Fruit fly (Drosophila melanogaster) whole organism, pupa: ENCODE data around the gene GlcAT-P.

ENCODE experiments used
- CG12605 ChIP-seq: fragments of 200-800 bp; sonication (Bioruptor generic); IDR thresholded peaks from 2 replicates; pipeline ENCODE4 v1.3.6; 2022; ENCODE audit warnings: missing biosample characterization, missing genetic modification characterization
- CG13204 ChIP-seq: fragments of 200-800 bp; sonication (Bioruptor generic); optimal IDR thresholded peaks from 2 replicates; lab custom pipeline; 2018; ENCODE audit warnings: missing biosample characterization, mild to moderate bottlenecking, missing genetic modification characterization, moderate library complexity
- CG17806 ChIP-seq: fragments of 200-800 bp; sonication (Bioruptor generic); optimal IDR thresholded peaks from 2 replicates; lab custom pipeline; 2018; ENCODE audit warnings: missing biosample characterization, mild to moderate bottlenecking, missing genetic modification characterization, moderate library complexity
- CG32121 ChIP-seq: fragments of 200-800 bp; sonication (Bioruptor generic); IDR thresholded peaks from 2 replicates; pipeline ENCODE4 v1.3.6; 2022; ENCODE audit warnings: missing biosample characterization, missing genetic modification characterization
- CG34367 ChIP-seq: fragments of 200-800 bp; sonication (Bioruptor generic); optimal IDR thresholded peaks from 2 replicates; lab custom pipeline; 2018; ENCODE audit warnings: missing biosample characterization, mild to moderate bottlenecking, missing genetic modification characterization
- CG8159 ChIP-seq: fragments of 200-800 bp; sonication (Bioruptor generic); optimal IDR thresholded peaks from 3 replicates; lab custom pipeline; 2018; ENCODE audit warnings: missing biosample characterization, mild to moderate bottlenecking, missing genetic modification characterization, moderate library complexity
- CG8301 ChIP-seq: fragments of 200-800 bp; sonication (Bioruptor generic); optimal IDR thresholded peaks from 2 replicates; lab custom pipeline; 2018; ENCODE audit warnings: missing biosample characterization, mild to moderate bottlenecking, missing genetic modification characterization
- CG9948 ChIP-seq: fragments of 200-800 bp; sonication (Bioruptor generic); optimal IDR thresholded peaks from 2 replicates; lab custom pipeline; 2018; ENCODE audit warnings: missing biosample characterization, mild to moderate bottlenecking, missing genetic modification characterization, moderate library complexity
- Pif1A ChIP-seq: fragments of 200-800 bp; sonication (Bioruptor generic); optimal IDR thresholded peaks from 3 replicates; lab custom pipeline; 2016; ENCODE audit warnings: missing biosample characterization, missing genetic modification characterization
- Pif1B ChIP-seq: fragments of 200-800 bp; sonication (Bioruptor generic); optimal IDR thresholded peaks from 3 replicates; lab custom pipeline; 2016; ENCODE audit warnings: missing biosample characterization, missing genetic modification characterization
- gl ChIP-seq: fragments of 200-800 bp; sonication (Bioruptor generic); optimal IDR thresholded peaks from 2 replicates; lab custom pipeline; 2018; ENCODE audit warnings: missing biosample characterization, mild to moderate bottlenecking, missing genetic modification characterization
- rn ChIP-seq: fragments of 200-800 bp; sonication (Bioruptor generic); IDR thresholded peaks from 2 replicates; pipeline ENCODE4 v1.3.6; 2022; ENCODE audit warnings: missing biosample characterization, missing genetic modification characterization

- TF ChIP-seq gl (tag; lab: Kevin White, UChicago), result no peak
- no peak for TF ChIP-seq CG34367 (tag; lab: Kevin White, UChicago)
- no peak for TF ChIP-seq CG17806
- no peak for TF ChIP-seq CG32121 (GFP tag; lab: Robert Waterston, UW)
- TF ChIP-seq rn (GFP tag; lab: Robert Waterston, UW), result no peak
- TF ChIP-seq CG8159 (tag; lab: Kevin White, UChicago), result no peak
- TF ChIP-seq CG13204 (GFP tag; lab: Kevin White, UChicago), result no peak
- no peak for TF ChIP-seq CG8301 (tag; lab: Kevin White, UChicago)
- TF ChIP-seq CG12605 (GFP tag; lab: Robert Waterston, UW), result no peak
- no peak for TF ChIP-seq Pif1A (GFP tag; lab: Kevin White, UChicago)
- no peak for TF ChIP-seq CG9948 (tag; lab: Kevin White, UChicago)
- no peak for TF ChIP-seq Pif1B (GFP tag; lab: Kevin White, UChicago)
Observed at dm6 chr3L:11190022-11190421, 7.3 kb downstream of the GlcAT-P start.
